Fruit fly (Drosophila melanogaster): Measurements from ENCODE around the gene CG32071.

CG32071 gene

DNA sequence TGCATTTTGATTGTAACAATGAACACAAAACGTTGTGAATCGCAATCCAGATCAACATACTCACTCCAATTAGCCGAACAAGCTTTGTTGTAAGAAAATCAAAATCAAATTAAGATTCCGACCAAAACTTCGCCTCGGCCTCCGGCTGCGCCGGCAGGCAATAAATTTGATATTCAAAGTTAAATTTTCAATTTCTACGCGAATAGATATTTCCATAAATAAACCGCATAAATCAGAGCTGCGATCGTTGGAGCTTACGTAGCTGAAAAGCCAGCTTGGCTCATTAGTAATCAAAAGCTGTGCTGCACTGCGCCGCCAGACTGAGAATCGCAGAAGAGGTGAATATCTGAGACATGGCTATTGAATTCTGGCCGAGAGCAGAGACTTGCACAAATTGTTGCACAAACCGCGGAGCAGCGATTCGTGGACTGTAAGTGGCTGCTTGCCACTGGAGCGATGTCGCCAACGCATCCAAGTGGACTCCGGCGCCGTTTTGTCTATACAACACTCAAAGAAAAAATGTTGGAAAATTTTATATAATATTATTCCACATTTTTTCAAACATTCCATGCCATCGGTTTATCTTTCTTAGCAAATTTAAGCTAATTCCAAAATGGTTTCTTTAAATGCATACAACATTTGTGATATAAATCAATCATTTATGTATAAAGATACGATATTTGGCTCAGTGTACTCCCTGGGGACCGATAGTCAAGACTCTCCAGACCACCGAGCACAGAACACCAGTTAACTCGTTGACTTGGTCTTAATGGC is 45.0 kb upstream of the CG32071 start (continued):
- TF ChIP-seq tll (GFP tag; optimal IDR thresholded peaks at IDR 0.05) (no peak), CG17385 (GFP tag; optimal IDR thresholded peaks at IDR 0.05) (peak; percentile 29), CG7357 (GFP tag; IDR thresholded peaks at IDR 0.05) (peak; percentile 20; the same call in 1 of the 3 replicates), HLH54F (GFP tag; optimal IDR thresholded peaks at IDR 0.05) (no peak), scrt (GFP tag; optimal IDR thresholded peaks at IDR 0.05) (no peak), CkIIα-i1 (GFP tag; IDR thresholded peaks at IDR 0.05) (no peak), Deaf1 (tag; optimal IDR thresholded peaks at IDR 0.05) (no peak), salm (tag; optimal IDR thresholded peaks at IDR 0.05) (no peak), al (GFP tag; IDR thresholded peaks at IDR 0.05) (peak; percentile 33; the same call in 1 of the 2 replicates), shn (GFP tag; optimal IDR thresholded peaks at IDR 0.05) (no peak), CG7987 (GFP tag; optimal IDR thresholded peaks at IDR 0.05) (no peak), CG32767 (GFP tag; IDR thresholded peaks at IDR 0.05) (peak; percentile 39; the same call in 1 of the 2 replicates), CG11723 (GFP tag; optimal IDR thresholded peaks at IDR 0.05) (no peak), CG12942 (GFP tag; optimal IDR thresholded peaks at IDR 0.05) (no peak), sc (optimal IDR thresholded peaks at IDR 0.05) (no peak), sc (GFP tag; optimal IDR thresholded peaks at IDR 0.05) (peak; percentile 41), Fer1 (GFP tag; optimal IDR thresholded peaks at IDR 0.05) (no peak), z (GFP tag; IDR thresholded peaks at IDR 0.05) (no peak), Meics (GFP tag; optimal IDR thresholded peaks at IDR 0.05) (peak; percentile 26), CG13624 (GFP tag; optimal IDR thresholded peaks at IDR 0.05) (no peak), B-H2 (GFP tag; optimal IDR thresholded peaks at IDR 0.05) (no peak), MBD-R2 (GFP tag; IDR thresholded peaks at IDR 0.05) (no peak), CG11695 (GFP tag; IDR thresholded peaks at IDR 0.05) (peak; percentile 57; the same call in 2 of the 3 replicates), peb (GFP tag; IDR thresholded peaks at IDR 0.05) (no peak), bigmax (GFP tag; optimal IDR thresholded peaks at IDR 0.05) (no peak), CG8478 (optimal IDR thresholded peaks at IDR 0.05) (no peak), CG2875 (GFP tag; optimal IDR thresholded peaks at IDR 0.05) (peak; percentile 22), Myb (GFP tag; optimal IDR thresholded peaks at IDR 0.05) (no peak), tx (GFP tag; optimal IDR thresholded peaks at IDR 0.05) (no peak), CG13123 (GFP tag; optimal IDR thresholded peaks at IDR 0.05) (no peak), gro (GFP tag; optimal IDR thresholded peaks at IDR 0.05) (no peak), ken (GFP tag; IDR thresholded peaks at IDR 0.05) (no peak), CG16815 (GFP tag; optimal IDR thresholded peaks at IDR 0.05) (peak; percentile 8), eve (GFP tag; optimal IDR thresholded peaks at IDR 0.05) (no peak), klu (GFP tag; IDR thresholded peaks at IDR 0.05) (no peak), jing (GFP tag; optimal IDR thresholded peaks at IDR 0.05) (no peak), CG6765 (GFP tag; optimal IDR thresholded peaks at IDR 0.05) (no peak), Antp (GFP tag; optimal IDR thresholded peaks at IDR 0.05) (no peak), sens (GFP tag) (peak; percentile 87), pnt (GFP tag; optimal IDR thresholded peaks at IDR 0.05) (no peak), PHDP (tag; optimal IDR thresholded peaks at IDR 0.05) (peak; percentile 38), CG10565 (GFP tag; optimal IDR thresholded peaks at IDR 0.05) (no peak), kay (GFP tag; optimal IDR thresholded peaks at IDR 0.05) (no peak), CG15073 (GFP tag; optimal IDR thresholded peaks at IDR 0.05) (no peak), CG9817 (tag; optimal IDR thresholded peaks at IDR 0.05) (no peak), prd (optimal IDR thresholded peaks at IDR 0.05) (no peak), prd (GFP tag; IDR thresholded peaks at IDR 0.05) (peak; percentile 56; the same call in 2 of the 3 replicates), pan (optimal IDR thresholded peaks at IDR 0.05) (no peak), pan (GFP tag; optimal IDR thresholded peaks at IDR 0.05 in 1 of 2, IDR thresholded peaks at IDR 0.05 in 1 of 2) (peak in 1 of 2 experiments; percentile 52), tio (GFP tag; optimal IDR thresholded peaks at IDR 0.05) (no peak), GATAe (GFP tag; conservative IDR thresholded peaks at IDR 0.05) (no peak), CrebB (tag; optimal IDR thresholded peaks at IDR 0.05) (no peak)

Measured in whole organism, embryonic.